Worm (Caenorhabditis elegans) whole organism, L4/young adult: ENCODE measurements around the gene F37C4.5.

Source experiments
- W03F9.2 ChIP-seq: fragments of 150-350 bp; optimal IDR thresholded peaks from 2 replicates; lab custom pipeline; 2014; ENCODE audit warnings: missing biosample characterization, missing genetic modification characterization
- dao-5 ChIP-seq: sonication (generic microtip); optimal IDR thresholded peaks from 2 replicates; lab custom pipeline; 2016; ENCODE audit warnings: missing genotype, missing genetic modification characterization, moderate library complexity, missing compliant biosample characterization
- him-1 ChIP-seq: sonication (generic microtip); optimal IDR thresholded peaks from 2 replicates; lab custom pipeline; 2016; ENCODE audit warnings: missing genotype, missing genetic modification reagents, missing genetic modification characterization, missing compliant biosample characterization

Gene F37C4.5

ce11 chrIV:3867252-3867651 lies 6.4 kb downstream of the F37C4.5 start, which contains the start of gene F37C4.4:
TSS of gene F37C4.4 (plus strand) at chrIV:3867309.
- TF ChIP-seq W03F9.2 (tag; lab: Kevin White, UChicago), result no peak
- no peak for TF ChIP-seq dao-5 (tag; lab: Kevin White, UChicago)
- TF ChIP-seq him-1 (tag; lab: Kevin White, UChicago), result no peak

- TF ChIP-seq him-1 (tag; lab: Kevin White, UChicago) (no peak), dao-5 (tag; lab: Kevin White, UChicago) (no peak), W03F9.2 (tag; lab: Kevin White, UChicago) (no peak)
Measured at ce11 chrIV:3866018-3866417, 7.6 kb downstream of the F37C4.5 start.

- TF ChIP-seq him-1 (tag; lab: Kevin White, UChicago) (no peak), W03F9.2 (tag; lab: Kevin White, UChicago) (no peak), dao-5 (tag; lab: Kevin White, UChicago) (no peak)
Measured at ce11 chrIV:3864944-3865343, 8.7 kb downstream of the F37C4.5 start, which contains the start of gene aat-8. TSS of gene aat-8 (minus strand) at chrIV:3865044.

- TF ChIP-seq dao-5 (tag; lab: Kevin White, UChicago) (no peak), him-1 (tag; lab: Kevin White, UChicago) (no peak), W03F9.2 (tag; lab: Kevin White, UChicago) (no peak)
Measured at ce11 chrIV:3862948-3863347, 10.7 kb downstream of the F37C4.5 start.

ce11 chrIV:3860419-3860818 lies 13.2 kb downstream of the F37C4.5 start:
- TF ChIP-seq him-1 (tag; lab: Kevin White, UChicago), result no peak
- no peak for TF ChIP-seq dao-5 (tag; lab: Kevin White, UChicago)
- TF ChIP-seq W03F9.2 (tag; lab: Kevin White, UChicago), result no peak

- TF ChIP-seq dao-5 (tag; lab: Kevin White, UChicago), result no peak
- TF ChIP-seq him-1 (tag; lab: Kevin White, UChicago), result no peak
- TF ChIP-seq W03F9.2 (tag; lab: Kevin White, UChicago), result no peak
Measured at ce11 chrIV:3859552-3859951, 14.1 kb downstream of the F37C4.5 start.

- TF ChIP-seq W03F9.2 (tag; lab: Kevin White, UChicago) (no peak), him-1 (tag; lab: Kevin White, UChicago) (no peak), dao-5 (tag; lab: Kevin White, UChicago) (no peak)
Measured at ce11 chrIV:3857999-3858552, 15.5 kb downstream of the F37C4.5 start.

- TF ChIP-seq W03F9.2 (tag; lab: Kevin White, UChicago), result no peak
Measured at ce11 chrIV:3856190-3856589, 17.4 kb downstream of the F37C4.5 start.

- TF ChIP-seq him-1 (tag; lab: Kevin White, UChicago) (no peak), dao-5 (tag; lab: Kevin White, UChicago) (no peak), W03F9.2 (tag; lab: Kevin White, UChicago) (no peak)
Measured at ce11 chrIV:3855543-3855942, 18.1 kb downstream of the F37C4.5 start, which contains the start of gene zag-1. TSS of gene zag-1 (plus strand) at chrIV:3855843.

- TF ChIP-seq dao-5 (tag; lab: Kevin White, UChicago) (no peak), W03F9.2 (tag; lab: Kevin White, UChicago) (no peak), him-1 (tag; lab: Kevin White, UChicago) (no peak)
Measured at ce11 chrIV:3854606-3855005, 19.0 kb downstream of the F37C4.5 start.

ce11 chrIV:3853557-3853956 lies 20.0 kb downstream of the F37C4.5 start:
- TF ChIP-seq W03F9.2 (tag; lab: Kevin White, UChicago), result no peak
- no peak for TF ChIP-seq dao-5 (tag; lab: Kevin White, UChicago)
- no peak for TF ChIP-seq him-1 (tag; lab: Kevin White, UChicago)

- TF ChIP-seq him-1 (tag; lab: Kevin White, UChicago), result no peak
- no peak for TF ChIP-seq W03F9.2 (tag; lab: Kevin White, UChicago)
- no peak for TF ChIP-seq dao-5 (tag; lab: Kevin White, UChicago)
Measured at ce11 chrIV:3848985-3849384, 24.6 kb downstream of the F37C4.5 start.

ce11 chrIV:3847489-3847888 lies 26.1 kb downstream of the F37C4.5 start:
- TF ChIP-seq dao-5 (tag; lab: Kevin White, UChicago) (no peak), W03F9.2 (tag; lab: Kevin White, UChicago) (no peak), him-1 (tag; lab: Kevin White, UChicago) (no peak)

- TF ChIP-seq him-1 (tag; lab: Kevin White, UChicago) (no peak), dao-5 (tag; lab: Kevin White, UChicago) (no peak), W03F9.2 (tag; lab: Kevin White, UChicago) (no peak)
Measured at ce11 chrIV:3844584-3844983, 29.0 kb downstream of the F37C4.5 start.
